Worm (Caenorhabditis elegans) whole organism, L4 larva: ENCODE data around the gene C38D9.8.

Experiments used
- R02D3.7 ChIP-seq: fragments of 150-350 bp; sonication (generic microtip); optimal IDR thresholded peaks from 3 replicates; lab custom pipeline; 2014; ENCODE audit warnings: missing biosample characterization, missing genetic modification characterization
- ama-1 ChIP-seq: fragments of 150-350 bp; optimal IDR thresholded peaks from 2 replicates; lab custom pipeline; 2014; ENCODE audit warnings: inconsistent platforms, mixed read lengths
- dmd-9 ChIP-seq: fragments of 200-800 bp; sonication (Bioruptor generic); IDR thresholded peaks from 2 replicates; pipeline ENCODE4 v1.3.6; 2022; ENCODE audit warnings: missing genetic modification reagents, missing genetic modification characterization, missing compliant biosample characterization
- hmg-1.1 ChIP-seq: fragments of 200-800 bp; sonication (Bioruptor generic); IDR thresholded peaks from 2 replicates; pipeline ENCODE4 v1.3.6; 2022; ENCODE audit warnings: missing genetic modification reagents, missing genetic modification characterization, missing compliant biosample characterization
- jun-1 ChIP-seq: fragments of 150-350 bp; optimal IDR thresholded peaks from 2 replicates; lab custom pipeline; 2014; ENCODE audit warnings: missing biosample characterization, missing genetic modification reagents, missing genetic modification characterization
- lin-39 ChIP-seq: fragments of 150-350 bp; optimal IDR thresholded peaks from 2 replicates; lab custom pipeline; 2014; ENCODE audit warnings: missing biosample characterization, missing genetic modification reagents, missing genetic modification characterization
- mdl-1 ChIP-seq, 2 experiments: fragments of 150-350 bp in 1 of 2; sonication (generic microtip) in 1 of 2; optimal IDR thresholded peaks; 2 replicates each; lab custom pipeline; 2014 to 2017; ENCODE audit warnings: missing biosample characterization in 2 of 2, missing genetic modification characterization in 2 of 2
- nhr-237 ChIP-seq: sonication (generic microtip); optimal IDR thresholded peaks from 2 replicates; lab custom pipeline; 2017; ENCODE audit warnings: missing biosample characterization, missing genetic modification characterization
- unc-39 ChIP-seq: sonication (generic microtip); optimal IDR thresholded peaks from 2 replicates; lab custom pipeline; 2017; ENCODE audit warnings: missing biosample characterization, missing genetic modification characterization
- unc-62 ChIP-seq, 3 experiments: fragments of 150-350 bp in 1 of 3; sonication (generic microtip); optimal IDR thresholded peaks in 2 of 3; peaks in 1 of 3; 1 replicate in 1 of 3; 2 replicates in 2 of 3; lab custom pipeline; 2014 to 2017; ENCODE audit warnings: missing biosample characterization in 3 of 3, missing genetic modification characterization in 3 of 3, missing genetic modification reagents in 3 of 3, missing genotype in 1 of 3

DNA sequence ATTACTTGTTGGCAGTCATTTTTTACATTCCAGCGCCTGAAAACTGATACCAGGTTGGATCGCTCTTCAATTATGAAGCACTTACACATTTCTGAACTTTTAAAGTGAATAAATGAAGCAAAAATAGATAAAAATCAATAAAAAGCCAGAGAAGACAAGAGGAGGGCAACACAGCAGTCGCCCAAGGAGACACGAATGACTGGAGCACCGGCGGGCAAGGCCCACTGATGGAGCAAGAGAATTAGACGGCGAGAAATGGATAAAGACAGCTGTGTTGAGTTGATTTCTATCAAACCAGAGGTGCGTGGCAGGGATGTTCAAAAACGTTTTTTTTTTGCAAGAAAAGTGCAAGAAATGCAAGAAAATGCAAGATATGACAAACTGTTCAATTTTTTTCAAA, 13.4 kb downstream of the C38D9.8 start:
- TF ChIP-seq lin-39 (tag; lab: Kevin White, UChicago) (no peak), R02D3.7 (tag; lab: Kevin White, UChicago) (no peak), nhr-237 (no peak), mdl-1 (tag; optimal IDR thresholded peaks at IDR 0.05; lab: Kevin White, UChicago) (no peak), dmd-9 (no peak), unc-62 (GFP tag; optimal IDR thresholded peaks at IDR 0.05 in 1 of 2; lab: Kevin White, UChicago) (no peak), unc-62 (tag; optimal IDR thresholded peaks at IDR 0.05; lab: Kevin White, UChicago) (no peak), unc-39 (tag; lab: Kevin White, UChicago) (no peak), hmg-1.1 (no peak), jun-1 (tag; lab: Kevin White, UChicago) (no peak), ama-1 (lab: Kevin White, UChicago) (no peak)
